Worm (Caenorhabditis elegans) whole organism, L4 larva: ENCODE data around the gene JC8.16.

Source experiments
- F49E8.2 ChIP-seq: sonication (generic microtip); optimal IDR thresholded peaks from 2 replicates; lab custom pipeline; 2016; ENCODE audit warnings: missing compliant biosample characterization, mild to moderate bottlenecking, missing genetic modification characterization, borderline replicate concordance
- daf-19 ChIP-seq: fragments of 200-800 bp; sonication (Bioruptor generic); conservative IDR thresholded peaks from 2 replicates; pipeline ENCODE4 v1.3.6; 2022; ENCODE audit warnings: missing genetic modification characterization, missing compliant biosample characterization
- dve-1 ChIP-seq: sonication (generic microtip); optimal IDR thresholded peaks from 2 replicates; lab custom pipeline; 2017; ENCODE audit warnings: antibody characterized with exemption, mild to moderate bottlenecking, missing genetic modification characterization, missing compliant biosample characterization; ENCODE audit not compliant: insufficient read depth
- lin-39 ChIP-seq: fragments of 150-350 bp; optimal IDR thresholded peaks from 2 replicates; lab custom pipeline; 2014; ENCODE audit warnings: missing biosample characterization, missing genetic modification reagents, missing genetic modification characterization
- lsy-2 ChIP-seq, 2 experiments: fragments of 150-350 bp in 1 of 2; sonication (generic microtip) in 1 of 2; optimal IDR thresholded peaks; 2 replicates each; lab custom pipeline; 2014 to 2017; ENCODE audit warnings: missing biosample characterization in 2 of 2, missing genetic modification characterization in 2 of 2
- madf-9 ChIP-seq: fragments of 200-800 bp; sonication (Bioruptor generic); conservative IDR thresholded peaks from 2 replicates; pipeline ENCODE4 v1.3.6; 2022; ENCODE audit warnings: missing genetic modification reagents, missing genetic modification characterization, missing compliant biosample characterization
- zag-1 ChIP-seq: fragments of 150-350 bp; optimal IDR thresholded peaks from 2 replicates; lab custom pipeline; 2014; ENCODE audit warnings: missing biosample characterization, missing genetic modification characterization

DNA sequence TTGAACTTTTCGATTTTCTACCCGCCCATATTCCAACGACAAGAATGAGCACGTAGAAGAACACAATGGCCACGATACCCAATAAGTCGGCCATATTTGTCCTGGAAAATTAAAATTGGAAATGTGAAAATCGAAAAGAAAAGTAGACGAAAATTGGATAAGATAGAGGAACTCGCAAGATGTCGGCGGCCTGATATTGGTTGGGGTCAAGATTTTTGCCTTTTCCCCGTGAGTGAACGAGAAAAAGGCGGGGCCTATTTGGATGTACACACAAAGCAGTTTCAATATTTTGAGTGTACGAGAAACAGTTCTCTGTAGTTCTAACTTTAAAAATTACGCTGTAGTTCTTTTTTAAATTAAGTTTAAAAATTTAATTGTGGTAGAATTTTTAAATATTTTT, 44.5 kb upstream of the JC8.16 start, which contains the start of gene cho-1:
- TF ChIP-seq F49E8.2 (tag; lab: Kevin White, UChicago) (no peak), madf-9 (GFP tag; lab: Robert Waterston, UW) (no peak), daf-19 (GFP tag; lab: Robert Waterston, UW) (no peak), zag-1 (no peak), lsy-2 (tag; optimal IDR thresholded peaks at IDR 0.05; lab: Kevin White, UChicago) (no peak), lin-39 (no peak), dve-1 (tag; lab: Kevin White, UChicago) (no peak)
